Fruit fly (Drosophila melanogaster): ENCODE results near the gene scny.

- TF ChIP-seq psq (optimal IDR thresholded peaks at IDR 0.05) (no peak), insv (optimal IDR thresholded peaks at IDR 0.05) (no peak)
These were observed 48.4 kb downstream of the scny start for dm6 chr3L:5817177-5817576.

Data from Kc167 (cell line).